Worm (Caenorhabditis elegans) whole organism, L4 larva: ENCODE data around the gene C37H5.5.

ENCODE experiments used
- F37D6.2 ChIP-seq: sonication (generic microtip); optimal IDR thresholded peaks from 2 replicates; lab custom pipeline; 2016; ENCODE audit warnings: mild to moderate bottlenecking, missing genetic modification characterization, missing compliant biosample characterization
- aha-1 ChIP-seq: fragments of 150-350 bp; peaks from one replicate; lab custom pipeline; 2014; ENCODE audit warnings: missing biosample characterization, missing genetic modification characterization
- dve-1 ChIP-seq: sonication (generic microtip); optimal IDR thresholded peaks from 2 replicates; lab custom pipeline; 2017; ENCODE audit warnings: antibody characterized with exemption, mild to moderate bottlenecking, missing genetic modification characterization, missing compliant biosample characterization; ENCODE audit not compliant: insufficient read depth
- fkh-10 ChIP-seq: fragments of 150-350 bp; optimal IDR thresholded peaks from 2 replicates; lab custom pipeline; 2014; ENCODE audit warnings: missing biosample characterization, missing genetic modification reagents, missing genetic modification characterization
- nhr-48 ChIP-seq: sonication (generic microtip); optimal IDR thresholded peaks from 2 replicates; lab custom pipeline; 2016; ENCODE audit warnings: mild to moderate bottlenecking, missing genetic modification characterization, missing compliant biosample characterization
- ztf-7 ChIP-seq: fragments of 150-350 bp; optimal IDR thresholded peaks from 2 replicates; lab custom pipeline; 2014; ENCODE audit warnings: missing biosample characterization, missing genetic modification characterization

Gene C37H5.5

DNA sequence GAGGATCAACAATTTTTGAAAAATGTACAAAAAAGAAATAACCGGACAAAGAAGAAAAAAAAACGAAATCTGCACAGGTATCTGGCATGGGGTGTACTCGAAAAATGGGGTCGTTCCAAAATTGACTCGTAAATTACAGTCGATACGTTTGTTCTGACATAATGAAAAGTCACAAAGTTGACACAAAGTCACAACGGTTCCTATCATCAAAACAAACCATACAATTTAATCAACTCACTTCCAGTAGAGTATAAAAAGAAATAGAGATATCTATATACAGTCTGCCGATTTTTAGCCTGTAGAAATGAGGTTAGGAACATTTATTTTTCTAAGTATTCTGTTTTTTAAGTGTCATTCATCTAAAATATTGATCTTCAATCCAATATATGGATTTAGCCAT lies 57.3 kb downstream of the C37H5.5 start, which contains the start of gene T19H12.12:
Gene T19H12.12, plus strand, starts transcription at position 301 of the 400 bp plus-strand sequence.
- no peak for TF ChIP-seq dve-1
- no peak for TF ChIP-seq aha-1 (tag; lab: Kevin White, UChicago)
- no peak for TF ChIP-seq ztf-7 (tag; lab: Kevin White, UChicago)
- no peak for TF ChIP-seq nhr-48
- no peak for TF ChIP-seq F37D6.2

DNA sequence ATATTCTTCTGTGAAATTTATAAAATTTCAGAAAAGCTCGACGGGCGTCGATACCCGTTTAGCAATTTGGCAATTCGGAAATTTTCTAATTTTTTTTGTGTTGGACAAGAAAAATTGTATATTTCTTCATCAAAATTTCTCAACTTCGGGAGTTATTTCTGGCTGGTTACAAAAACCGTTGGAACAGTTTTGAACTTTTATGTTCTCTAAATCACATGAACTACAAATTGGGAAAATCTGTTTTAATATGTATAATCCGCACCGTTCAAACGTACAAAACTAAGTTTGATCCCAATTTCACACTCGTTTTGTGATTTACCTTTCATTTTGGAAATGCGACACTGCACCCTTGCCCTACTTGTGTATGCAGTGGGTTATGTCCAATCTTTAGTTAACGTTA lies 58.2 kb downstream of the C37H5.5 start, which contains the start of gene T19H12.3:
Gene T19H12.3, plus strand, starts transcription at position 301 of the 400 bp plus-strand sequence.
- TF ChIP-seq fkh-10 (GFP tag; lab: Kevin White, UChicago): no peak
- TF ChIP-seq, all 104 proteins: peak for 0
